Worm (Caenorhabditis elegans): ENCODE data around the gene clpf-1.

DNA sequence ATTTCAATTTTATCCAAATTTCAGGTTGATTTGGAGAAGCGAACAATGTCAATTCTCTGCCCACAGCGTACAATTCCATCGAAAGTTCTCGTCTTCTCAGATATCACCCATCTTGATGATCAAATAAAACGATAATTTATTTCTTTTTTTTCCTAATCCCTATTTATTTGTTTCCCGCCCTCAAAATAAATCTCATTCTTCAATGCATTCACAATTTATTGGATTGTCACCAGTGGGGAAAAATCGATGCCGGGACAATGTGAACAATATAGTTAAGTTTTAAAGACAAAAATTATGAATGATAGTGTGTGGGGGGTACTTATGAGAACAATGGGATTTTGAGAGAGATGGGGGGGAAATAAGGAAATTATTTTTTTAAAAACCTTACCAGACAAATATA lies 2.9 kb downstream of the clpf-1 start:
- TF ChIP-seq dao-5 (tag; optimal IDR thresholded peaks at IDR 0.05) = no peak
- no peak for TF ChIP-seq him-1 (tag; optimal IDR thresholded peaks at IDR 0.05)
